Fruit fly (Drosophila melanogaster): Measurements from ENCODE around the gene CG43774.

Gene CG43774

dm6 chr2L:4054881-4055779, 46.7 kb downstream of the CG43774 start:
- TF ChIP-seq Pif1B (GFP tag; optimal IDR thresholded peaks at IDR 0.05), result peak; percentile 23
- peak; percentile 56 for TF ChIP-seq CG9948 (tag; optimal IDR thresholded peaks at IDR 0.05)
- TF ChIP-seq fd96Ca (GFP tag; IDR thresholded peaks at IDR 0.05), result no peak
- peak; percentile 44 for TF ChIP-seq Ets98B (GFP tag; IDR thresholded peaks at IDR 0.05)
- peak; percentile 39 for TF ChIP-seq CG8301 (tag; optimal IDR thresholded peaks at IDR 0.05)
- TF ChIP-seq CG17806 (tag; optimal IDR thresholded peaks at IDR 0.05), result peak; percentile 53
- TF ChIP-seq gl (tag; optimal IDR thresholded peaks at IDR 0.05), result no peak
- TF ChIP-seq EcR (GFP tag; optimal IDR thresholded peaks at IDR 0.05), result no peak
- TF ChIP-seq CG4496 (GFP tag; IDR thresholded peaks at IDR 0.05), result peak; percentile 60; the same call in 1 of the 3 replicates
- peak; percentile 46 for TF ChIP-seq CG15710 (tag; optimal IDR thresholded peaks at IDR 0.05)
- TF ChIP-seq Pif1A (GFP tag; optimal IDR thresholded peaks at IDR 0.05), result peak; percentile 50
- TF ChIP-seq rn (GFP tag; IDR thresholded peaks at IDR 0.05), result no peak
- peak; percentile 25 for TF ChIP-seq Snoo (tag; optimal IDR thresholded peaks at IDR 0.05)
- TF ChIP-seq CG8159 (tag; optimal IDR thresholded peaks at IDR 0.05), result peak; percentile 66
- no peak for TF ChIP-seq CG32121 (GFP tag; IDR thresholded peaks at IDR 0.05)
- peak; percentile 40 for TF ChIP-seq CG14655 (GFP tag; optimal IDR thresholded peaks at IDR 0.05)
- TF ChIP-seq CG34367 (tag; optimal IDR thresholded peaks at IDR 0.05), result no peak
- 0 out of 2 replicates have a peak, but pooled peaks have one; percentile 40 for TF ChIP-seq CG12605 (GFP tag; IDR thresholded peaks at IDR 0.05)

- TF ChIP-seq Pif1B (GFP tag; optimal IDR thresholded peaks at IDR 0.05) (peak; percentile 40), CG34367 (tag; optimal IDR thresholded peaks at IDR 0.05) (peak; percentile 25), fd96Ca (GFP tag; IDR thresholded peaks at IDR 0.05) (no peak), CG32121 (GFP tag; IDR thresholded peaks at IDR 0.05) (peak; percentile 58), CG10348 (GFP tag; IDR thresholded peaks at IDR 0.05) (no peak), CG8301 (tag; optimal IDR thresholded peaks at IDR 0.05) (peak; percentile 50), Snoo (tag; optimal IDR thresholded peaks at IDR 0.05) (peak; percentile 51), rn (GFP tag; IDR thresholded peaks at IDR 0.05) (no peak), gl (tag; optimal IDR thresholded peaks at IDR 0.05) (no peak), CG9948 (tag; optimal IDR thresholded peaks at IDR 0.05) (peak; percentile 52), CG12605 (GFP tag; IDR thresholded peaks at IDR 0.05) (peak; percentile 11; the same call in 1 of the 2 replicates), Pif1A (GFP tag; optimal IDR thresholded peaks at IDR 0.05) (peak; percentile 59), CG13204 (GFP tag; optimal IDR thresholded peaks at IDR 0.05) (no peak), CG15710 (tag; optimal IDR thresholded peaks at IDR 0.05) (peak; percentile 39), CG8159 (tag; optimal IDR thresholded peaks at IDR 0.05) (peak; percentile 45), CG14655 (GFP tag; optimal IDR thresholded peaks at IDR 0.05) (peak; percentile 62), CG4496 (GFP tag; IDR thresholded peaks at IDR 0.05) (peak; percentile 31; the same call in 1 of the 3 replicates), CG17806 (tag; optimal IDR thresholded peaks at IDR 0.05) (peak; percentile 61), EcR (GFP tag; optimal IDR thresholded peaks at IDR 0.05) (no peak), Ets98B (GFP tag; IDR thresholded peaks at IDR 0.05) (0 out of 2 replicates have a peak, but pooled peaks have one; percentile 12), D1 (tag; optimal IDR thresholded peaks at IDR 0.05) (peak; percentile 47)
Measured at dm6 chr2L:4056781-4057180, 48.3 kb downstream of the CG43774 start.

Measured in whole organism, pupa.